Worm (Caenorhabditis elegans) whole organism, late embryonic: ENCODE data around the gene aco-1.

Experiments
- ceh-24 ChIP-seq: sonication (generic microtip); optimal IDR thresholded peaks from 2 replicates; lab custom pipeline; 2016; ENCODE audit warnings: mild to moderate bottlenecking, missing genetic modification characterization, missing compliant biosample characterization
- ets-4 ChIP-seq: sonication (generic microtip); optimal IDR thresholded peaks from 2 replicates; lab custom pipeline; 2016; ENCODE audit warnings: missing genetic modification characterization, missing compliant biosample characterization

DNA sequence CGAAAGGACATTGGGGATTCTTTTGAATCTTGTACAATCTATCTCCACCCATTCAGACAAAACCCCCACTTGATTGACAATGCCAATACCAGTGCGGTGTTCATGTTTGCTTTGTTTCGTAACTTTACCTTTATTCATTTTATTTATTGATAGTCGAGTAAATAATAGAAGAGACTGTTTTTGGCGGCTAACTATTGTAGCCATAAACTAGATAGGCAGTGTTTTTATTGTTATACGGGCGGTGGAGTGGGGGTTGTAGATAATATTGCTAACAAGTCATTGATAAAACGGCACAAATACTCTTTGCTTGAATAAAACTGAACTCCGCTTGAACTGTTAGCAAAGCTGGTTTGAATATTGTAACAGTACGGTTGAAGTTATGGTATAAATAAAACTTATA is 25.2 kb downstream of the aco-1 start:
- TF ChIP-seq ets-4 (no peak), ceh-24 (no peak)
